Worm (Caenorhabditis elegans) whole organism, midembryonic: ENCODE results near the gene B0222.5.

ENCODE experiments used
- T22C8.4 ChIP-seq: fragments of 200-800 bp; sonication (Bioruptor generic); IDR thresholded peaks from 2 replicates; pipeline ENCODE4 v1.3.6; 2022; ENCODE audit warnings: missing genetic modification characterization, missing compliant biosample characterization
- cog-1 ChIP-seq: sonication (generic microtip); optimal IDR thresholded peaks from 2 replicates; lab custom pipeline; 2016; ENCODE audit warnings: missing genetic modification characterization, missing compliant biosample characterization
- flt-1 ChIP-seq: fragments of 200-800 bp; sonication (Bioruptor generic); IDR thresholded peaks from 2 replicates; pipeline ENCODE4 v1.3.6; 2022; ENCODE audit warnings: missing genetic modification characterization, missing compliant biosample characterization
- klf-2 ChIP-seq: fragments of 200-800 bp; sonication (Bioruptor generic); conservative IDR thresholded peaks from 2 replicates; pipeline ENCODE4 v1.3.6; 2022; ENCODE audit warnings: missing genetic modification reagents, missing genetic modification characterization, missing compliant biosample characterization
- med-1 ChIP-seq: sonication (generic microtip); optimal IDR thresholded peaks from 2 replicates; lab custom pipeline; 2017; ENCODE audit warnings: missing genetic modification characterization, mild to moderate bottlenecking, missing compliant biosample characterization, antibody characterized with exemption, missing genetic modification reagents; ENCODE audit not compliant: insufficient read depth
- ref-1 ChIP-seq: fragments of 200-800 bp; sonication (Bioruptor generic); conservative IDR thresholded peaks from 2 replicates; pipeline ENCODE4 v1.3.6; 2022; ENCODE audit warnings: missing genetic modification reagents, missing genetic modification characterization, missing compliant biosample characterization
- tab-1 ChIP-seq: fragments of 200-800 bp; sonication (Bioruptor generic); IDR thresholded peaks from 2 replicates; pipeline ENCODE4 v1.3.6; 2022; ENCODE audit warnings: missing genetic modification characterization, missing compliant biosample characterization
- ztf-23 ChIP-seq: fragments of 200-800 bp; sonication (Bioruptor generic); IDR thresholded peaks from 2 replicates; pipeline ENCODE4 v1.3.6; 2022; ENCODE audit warnings: missing genetic modification reagents, missing genetic modification characterization, missing compliant biosample characterization
- ztf-29 ChIP-seq: fragments of 200-800 bp; sonication (Bioruptor generic); IDR thresholded peaks from 2 replicates; pipeline ENCODE4 v1.3.6; 2022; ENCODE audit warnings: missing genetic modification reagents, missing genetic modification characterization, missing compliant biosample characterization

B0222.5 gene

DNA sequence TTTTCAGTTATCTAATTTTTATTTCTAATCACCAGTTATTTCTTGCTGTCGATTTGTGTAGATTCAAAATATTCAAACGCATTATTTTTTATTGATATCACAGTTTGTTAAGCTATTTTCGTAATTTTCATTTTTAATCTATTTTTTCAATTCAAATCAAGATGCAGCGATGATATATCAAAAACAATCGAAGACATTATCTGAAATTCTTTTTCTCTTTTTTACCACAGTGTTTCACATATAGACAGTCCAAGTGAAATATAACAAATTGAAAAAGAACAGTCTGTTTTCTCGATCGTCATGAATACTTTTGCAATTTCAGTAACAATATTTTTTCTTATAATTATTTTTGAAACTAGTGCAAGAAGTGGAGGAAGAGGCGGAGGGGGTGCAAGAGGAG is 29.3 kb downstream of the B0222.5 start, which contains the start of gene F21C10.5:
TSS of gene F21C10.5 (plus strand) at position 301 of the 400 bp plus-strand sequence.
- TF ChIP-seq T22C8.4 (GFP tag; lab: Robert Waterston, UW) (no peak), med-1 (GFP tag; lab: Kevin White, UChicago) (no peak), tab-1 (GFP tag; lab: Robert Waterston, UW) (no peak)

DNA sequence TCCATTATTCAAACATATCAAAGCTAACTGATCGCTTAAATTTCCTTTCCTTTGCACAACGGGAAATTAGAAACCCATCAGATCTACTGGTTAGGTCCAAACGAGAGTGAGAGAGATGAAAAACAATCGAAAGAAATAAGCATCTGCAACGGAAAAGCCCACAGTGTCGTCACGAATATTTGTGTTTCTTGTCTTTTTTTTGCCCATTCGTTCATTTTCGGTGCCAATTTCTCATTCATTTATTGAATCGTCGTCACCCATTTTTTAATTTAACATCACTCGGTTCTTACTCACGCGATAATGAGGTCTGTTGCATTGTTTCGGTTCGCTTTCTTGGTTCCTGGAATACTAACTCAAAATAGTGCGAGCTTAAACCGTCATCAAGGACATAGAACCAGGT is 30.5 kb downstream of the B0222.5 start, which contains the start of gene F21C10.6:
TSS of gene F21C10.6 (plus strand) at position 301 of the 400 bp plus-strand sequence.
- TF ChIP-seq ref-1 (GFP tag; lab: Robert Waterston, UW): no peak
- no peak for TF ChIP-seq cog-1 (tag; lab: Kevin White, UChicago)

ce11 chrV:9123186-9123585 is 31.5 kb downstream of the B0222.5 start, which contains the start of gene F21C10.11:
Gene F21C10.11, plus strand, starts transcription at chrV:9123486.
- no peak for TF ChIP-seq T22C8.4 (GFP tag; lab: Robert Waterston, UW)
- no peak for TF ChIP-seq tab-1 (GFP tag; lab: Robert Waterston, UW)
- no peak for TF ChIP-seq cog-1 (tag; lab: Kevin White, UChicago)
- TF ChIP-seq ztf-23 (GFP tag; lab: Robert Waterston, UW): no peak
- no peak for TF ChIP-seq flt-1
- no peak for TF ChIP-seq ref-1 (GFP tag; lab: Robert Waterston, UW)

ce11 chrV:9122004-9122403 is 32.7 kb downstream of the B0222.5 start, which contains the start of gene F21C10.13:
Gene F21C10.13, plus strand, starts transcription at chrV:9122304.
- no peak for TF ChIP-seq ref-1 (GFP tag; lab: Robert Waterston, UW)

- no peak for TF ChIP-seq T22C8.4 (GFP tag; lab: Robert Waterston, UW)
- no peak for TF ChIP-seq ztf-29 (GFP tag; lab: Robert Waterston, UW)
- no peak for TF ChIP-seq cog-1 (tag; lab: Kevin White, UChicago)
- no peak for TF ChIP-seq klf-2 (GFP tag; lab: Robert Waterston, UW)
- TF ChIP-seq ref-1 (GFP tag; lab: Robert Waterston, UW): no peak
- no peak for TF ChIP-seq ztf-23 (GFP tag; lab: Robert Waterston, UW)
- TF ChIP-seq flt-1: no peak
- no peak for TF ChIP-seq tab-1 (GFP tag; lab: Robert Waterston, UW)
- TF ChIP-seq med-1 (GFP tag; lab: Kevin White, UChicago): no peak
Observed at ce11 chrV:9112467-9112866, 42.2 kb downstream of the B0222.5 start, which contains the start of gene F21C10.7. Gene F21C10.7, plus strand, starts transcription at chrV:9112767.

DNA sequence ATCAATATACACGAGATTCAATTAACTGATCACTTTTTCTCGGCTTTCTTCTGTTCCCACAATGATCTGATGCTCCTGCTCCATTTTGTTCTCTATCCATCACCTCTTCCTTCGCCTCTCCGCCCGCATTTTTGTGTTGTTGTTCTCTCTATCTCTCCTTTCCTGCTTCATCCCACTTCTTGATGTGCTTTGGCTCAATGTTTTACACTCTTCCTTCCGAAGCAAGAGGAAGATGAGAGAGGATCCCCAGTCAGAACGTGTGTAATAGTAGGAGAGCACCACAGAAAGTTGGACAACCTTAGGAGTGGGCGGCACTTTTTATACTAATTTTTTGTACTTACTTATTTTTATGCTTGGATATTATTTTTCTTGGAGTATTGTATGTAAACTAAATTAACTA is 42.7 kb downstream of the B0222.5 start:
- TF ChIP-seq cog-1 (tag; lab: Kevin White, UChicago) (no peak), tab-1 (GFP tag; lab: Robert Waterston, UW) (no peak), ref-1 (GFP tag; lab: Robert Waterston, UW) (no peak), med-1 (GFP tag; lab: Kevin White, UChicago) (no peak), flt-1 (no peak), ztf-29 (GFP tag; lab: Robert Waterston, UW) (no peak), ztf-23 (GFP tag; lab: Robert Waterston, UW) (no peak), T22C8.4 (GFP tag; lab: Robert Waterston, UW) (no peak), klf-2 (GFP tag; lab: Robert Waterston, UW) (no peak)

DNA sequence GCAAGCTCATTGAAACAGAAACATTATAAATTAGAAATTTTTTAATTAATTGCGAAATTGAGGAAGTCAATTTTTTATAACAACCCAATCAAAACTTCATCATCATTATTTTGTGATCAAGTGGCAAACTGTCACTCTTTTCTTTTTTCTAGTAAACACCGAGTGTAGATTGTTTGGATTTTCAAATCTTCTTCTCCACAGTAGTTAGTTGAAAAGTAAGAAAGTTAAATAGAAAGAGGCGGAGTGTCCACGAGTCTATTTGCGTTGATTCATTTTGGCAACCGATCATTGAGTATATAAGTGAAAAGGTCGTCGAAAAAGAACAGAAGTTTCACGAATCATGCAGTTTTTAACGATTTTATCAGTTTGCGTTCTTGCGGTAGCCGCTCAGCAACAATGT is 45.4 kb downstream of the B0222.5 start, which contains the start of gene pqn-31:
TSS of gene pqn-31 (plus strand) at position 301 of the 400 bp plus-strand sequence.
- no peak for TF ChIP-seq med-1 (GFP tag; lab: Kevin White, UChicago)
- TF ChIP-seq klf-2 (GFP tag; lab: Robert Waterston, UW): no peak
- TF ChIP-seq flt-1: no peak
- no peak for TF ChIP-seq tab-1 (GFP tag; lab: Robert Waterston, UW)
- no peak for TF ChIP-seq ztf-23 (GFP tag; lab: Robert Waterston, UW)
- no peak for TF ChIP-seq ztf-29 (GFP tag; lab: Robert Waterston, UW)
- no peak for TF ChIP-seq ref-1 (GFP tag; lab: Robert Waterston, UW)
- no peak for TF ChIP-seq cog-1 (tag; lab: Kevin White, UChicago)
- no peak for TF ChIP-seq T22C8.4 (GFP tag; lab: Robert Waterston, UW)

DNA sequence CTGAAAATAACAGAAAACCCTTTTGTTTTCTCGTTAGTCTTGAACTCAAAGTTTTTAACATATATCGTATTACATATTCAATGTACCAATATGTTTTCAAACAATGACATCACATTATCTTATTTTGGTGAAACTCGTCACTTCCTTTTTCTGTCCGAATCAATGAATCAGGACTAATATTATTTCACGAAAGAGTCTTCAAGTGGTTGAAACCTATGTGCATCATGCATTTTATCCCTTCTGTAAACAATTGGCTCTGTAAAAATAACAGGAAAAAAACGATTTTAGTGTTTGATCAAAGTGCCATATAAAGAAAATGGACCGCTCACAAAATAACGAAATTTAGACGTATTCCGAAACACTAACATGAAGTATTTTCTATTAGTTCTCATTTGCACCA is 46.5 kb downstream of the B0222.5 start, which contains the start of gene F21C10.18:
TSS of gene F21C10.18 (plus strand) at position 301 of the 400 bp plus-strand sequence.
- TF ChIP-seq med-1 (GFP tag; lab: Kevin White, UChicago): no peak
